Fruit fly (Drosophila melanogaster) whole organism, embryonic: ENCODE results near the gene CG3434.

ENCODE experiments used
- B-H2 ChIP-seq: fragments of 200-800 bp; sonication (Bioruptor generic); optimal IDR thresholded peaks from 2 replicates; lab custom pipeline; 2018; ENCODE audit warnings: missing biosample characterization, mild to moderate bottlenecking, missing genetic modification characterization
- BtbVII ChIP-seq: fragments of 200-800 bp; sonication (Bioruptor generic); optimal IDR thresholded peaks from 3 replicates; lab custom pipeline; 2017; ENCODE audit warnings: missing biosample characterization, mild to moderate bottlenecking, missing genetic modification characterization
- CG10543 ChIP-seq: fragments of 200-800 bp; sonication (Bioruptor generic); optimal IDR thresholded peaks from 3 replicates; lab custom pipeline; 2017; ENCODE audit warnings: missing biosample characterization, mild to moderate bottlenecking, missing genetic modification characterization, moderate library complexity
- CG10654 ChIP-seq: fragments of 200-800 bp; sonication (Bioruptor generic); optimal IDR thresholded peaks from 2 replicates; lab custom pipeline; 2016; ENCODE audit warnings: missing biosample characterization, missing genetic modification characterization
- CG11085 ChIP-seq: fragments of 200-800 bp; sonication (Bioruptor generic); IDR thresholded peaks from 2 replicates; pipeline ENCODE4 v1.3.6; 2022; ENCODE audit warnings: missing biosample characterization, missing genetic modification characterization
- CG11093 ChIP-seq: fragments of 200-800 bp; sonication (Bioruptor generic); IDR thresholded peaks from 3 replicates; pipeline ENCODE4 v1.3.6; 2022; ENCODE audit warnings: missing biosample characterization, missing genetic modification characterization
- CG12071 ChIP-seq: fragments of 200-800 bp; sonication (Bioruptor generic); optimal IDR thresholded peaks from 3 replicates; lab custom pipeline; 2018; ENCODE audit warnings: missing biosample characterization, mild to moderate bottlenecking, missing genetic modification characterization
- CG13424 ChIP-seq: fragments of 200-800 bp; sonication (Bioruptor generic); optimal IDR thresholded peaks from 2 replicates; lab custom pipeline; 2019; ENCODE audit warnings: missing biosample characterization, mild to moderate bottlenecking, missing genetic modification characterization, moderate library complexity
- CG14014 ChIP-seq: fragments of 200-800 bp; sonication (Bioruptor generic); IDR thresholded peaks from 2 replicates; pipeline ENCODE4 v1.3.6; 2022; ENCODE audit warnings: missing biosample characterization, missing genetic modification characterization
- CG17359 ChIP-seq: fragments of 200-800 bp; sonication (Bioruptor generic); optimal IDR thresholded peaks from 3 replicates; lab custom pipeline; 2018; ENCODE audit warnings: missing biosample characterization, mild to moderate bottlenecking, missing genetic modification characterization, moderate library complexity
- CG17385 ChIP-seq: fragments of 200-800 bp; sonication (Bioruptor generic); optimal IDR thresholded peaks from 3 replicates; lab custom pipeline; 2018; ENCODE audit warnings: missing biosample characterization, mild to moderate bottlenecking, missing genetic modification characterization
- CG31441 ChIP-seq: fragments of 200-800 bp; sonication (Bioruptor generic); IDR thresholded peaks from 2 replicates; pipeline ENCODE4 v1.3.6; 2022; ENCODE audit warnings: missing biosample characterization, missing genetic modification characterization
- CG34422 ChIP-seq: fragments of 200-800 bp; sonication (Bioruptor generic); IDR thresholded peaks from 3 replicates; pipeline ENCODE4 v1.3.6; 2022; ENCODE audit warnings: missing biosample characterization, missing genetic modification characterization
- CG4424 ChIP-seq: fragments of 200-800 bp; sonication (Bioruptor generic); optimal IDR thresholded peaks from 3 replicates; lab custom pipeline; 2016; ENCODE audit warnings: missing biosample characterization, missing genetic modification characterization
- CG4854 ChIP-seq: fragments of 200-800 bp; sonication (Bioruptor generic); optimal IDR thresholded peaks from 2 replicates; lab custom pipeline; 2016; ENCODE audit warnings: missing biosample characterization, missing genetic modification characterization, inconsistent platforms
- CG6254 ChIP-seq: fragments of 200-800 bp; sonication (Bioruptor generic); optimal IDR thresholded peaks from 3 replicates; lab custom pipeline; 2017; ENCODE audit warnings: mild to moderate bottlenecking, missing biosample characterization, missing genetic modification reagents, missing genetic modification characterization
- CG6654 ChIP-seq: fragments of 200-800 bp; sonication (Bioruptor generic); optimal IDR thresholded peaks from 2 replicates; lab custom pipeline; 2017; ENCODE audit warnings: missing biosample characterization, mild to moderate bottlenecking, missing genetic modification characterization
- CG6689 ChIP-seq: fragments of 200-800 bp; sonication (Bioruptor generic); IDR thresholded peaks from 2 replicates; pipeline ENCODE4 v1.3.6; 2022; ENCODE audit warnings: missing biosample characterization, missing genetic modification characterization
- CG6791 ChIP-seq: fragments of 200-800 bp; sonication (Bioruptor generic); IDR thresholded peaks from 3 replicates; pipeline ENCODE4 v1.3.6; 2022; ENCODE audit warnings: missing biosample characterization, missing genetic modification characterization; ENCODE audit not compliant: partially characterized antibody
- CG7987 ChIP-seq: fragments of 200-800 bp; sonication (Bioruptor generic); optimal IDR thresholded peaks from 2 replicates; lab custom pipeline; 2018; ENCODE audit warnings: missing biosample characterization, mild to moderate bottlenecking, missing genetic modification characterization, moderate library complexity
- CG8924 ChIP-seq: fragments of 200-800 bp; optimal IDR thresholded peaks from 3 replicates; lab custom pipeline; 2019; ENCODE audit warnings: missing biosample characterization, mild to moderate bottlenecking, missing genetic modification characterization, moderate library complexity
- Deaf1 ChIP-seq: fragments of 200-800 bp; optimal IDR thresholded peaks from 3 replicates; lab custom pipeline; 2019; ENCODE audit warnings: missing biosample characterization, mild to moderate bottlenecking, missing genetic modification characterization, moderate library complexity
- Dek ChIP-seq: fragments of 200-800 bp; sonication (Bioruptor generic); optimal IDR thresholded peaks from 3 replicates; lab custom pipeline; 2019; ENCODE audit warnings: missing biosample characterization, mild to moderate bottlenecking, missing genetic modification characterization, moderate library complexity
- Fer3 ChIP-seq: fragments of 200-800 bp; sonication (Bioruptor generic); optimal IDR thresholded peaks from 2 replicates; lab custom pipeline; 2018; ENCODE audit warnings: missing biosample characterization, mild to moderate bottlenecking, missing genetic modification characterization, moderate library complexity
- HLH4C ChIP-seq: fragments of 200-800 bp; sonication (Bioruptor generic); IDR thresholded peaks from 3 replicates; pipeline ENCODE4 v1.3.6; 2022; ENCODE audit warnings: missing biosample characterization, missing genetic modification characterization; ENCODE audit not compliant: partially characterized antibody
- HLHmδ ChIP-seq: fragments of 200-800 bp; sonication (Bioruptor generic); optimal IDR thresholded peaks from 2 replicates; lab custom pipeline; 2018; ENCODE audit warnings: missing biosample characterization, mild to moderate bottlenecking, missing genetic modification characterization, moderate library complexity
- Hr78 ChIP-seq, 2 experiments: fragments of 200-800 bp in 1 of 2; fragments of >200 bp in 1 of 2; sonication (Bioruptor generic) in 1 of 2; optimal IDR thresholded peaks; 2 replicates each; lab custom pipeline; 2017 to 2019; ENCODE audit warnings: missing biosample characterization in 2 of 2, missing genetic modification characterization in 2 of 2, mild to moderate bottlenecking in 1 of 2, moderate library complexity in 1 of 2
- Hsf ChIP-seq: fragments of 200-800 bp; sonication (Bioruptor generic); optimal IDR thresholded peaks from 3 replicates; lab custom pipeline; 2016; ENCODE audit warnings: missing biosample characterization, missing genetic modification characterization
- Mad ChIP-seq: fragments of 200-800 bp; sonication (Bioruptor generic); optimal IDR thresholded peaks from 2 replicates; lab custom pipeline; 2016; ENCODE audit warnings: missing biosample characterization, missing genetic modification characterization
- Max ChIP-seq: fragments of 200-800 bp; sonication (Bioruptor generic); optimal IDR thresholded peaks from 2 replicates; lab custom pipeline; 2016; ENCODE audit warnings: missing biosample characterization, mild to moderate bottlenecking, missing genetic modification characterization
- Sox102F ChIP-seq: fragments of 200-800 bp; sonication (Bioruptor generic); optimal IDR thresholded peaks from 2 replicates; lab custom pipeline; 2018; ENCODE audit warnings: missing biosample characterization, mild to moderate bottlenecking, missing genetic modification characterization, moderate library complexity
- bigmax ChIP-seq: fragments of 200-800 bp; sonication (Bioruptor generic); optimal IDR thresholded peaks from 2 replicates; lab custom pipeline; 2018; ENCODE audit warnings: missing biosample characterization, mild to moderate bottlenecking, missing genetic modification characterization
- cwo ChIP-seq: fragments of 200-800 bp; sonication (Bioruptor generic); optimal IDR thresholded peaks from 3 replicates; lab custom pipeline; 2017; ENCODE audit warnings: missing biosample characterization, missing genetic modification characterization, mild to moderate bottlenecking, moderate library complexity, missing genetic modification reagents
- gcm ChIP-seq: fragments of 200-800 bp; sonication (Bioruptor generic); optimal IDR thresholded peaks from 2 replicates; lab custom pipeline; 2019; ENCODE audit warnings: missing biosample characterization, mild to moderate bottlenecking, missing genetic modification characterization, moderate library complexity
- ham ChIP-seq: fragments of 200-800 bp; sonication (Bioruptor generic); IDR thresholded peaks from 2 replicates; pipeline ENCODE4 v1.3.6; 2022; ENCODE audit warnings: missing biosample characterization, missing genetic modification characterization
- inv ChIP-seq: fragments of 200-800 bp; sonication (Bioruptor generic); IDR thresholded peaks from 2 replicates; pipeline ENCODE4 v1.3.6; 2022; ENCODE audit warnings: missing biosample characterization, missing genetic modification characterization; ENCODE audit not compliant: partially characterized antibody
- kni ChIP-seq: fragments of 200-800 bp; sonication (Bioruptor generic); optimal IDR thresholded peaks from 3 replicates; lab custom pipeline; 2017; ENCODE audit warnings: mild to moderate bottlenecking, missing biosample characterization, missing genetic modification reagents, missing genetic modification characterization
- lilli ChIP-seq: fragments of 200-800 bp; sonication (Bioruptor generic); optimal IDR thresholded peaks from 3 replicates; lab custom pipeline; 2016; ENCODE audit warnings: missing biosample characterization, missing genetic modification characterization
- lmd ChIP-seq: fragments of 200-800 bp; sonication (Bioruptor generic); IDR thresholded peaks from 2 replicates; pipeline ENCODE4 v1.3.6; 2022; ENCODE audit warnings: missing biosample characterization, missing genetic modification characterization
- nmo ChIP-seq: fragments of 200-800 bp; sonication (Bioruptor generic); optimal IDR thresholded peaks from 2 replicates; lab custom pipeline; 2018; ENCODE audit warnings: missing biosample characterization, mild to moderate bottlenecking, missing genetic modification characterization, moderate library complexity
- otp ChIP-seq: fragments of 200-800 bp; sonication (Bioruptor generic); IDR thresholded peaks from 3 replicates; pipeline ENCODE4, ENCODE4 v1.3.6; 2022; ENCODE audit warnings: missing biosample characterization, missing genetic modification characterization
- prd ChIP-seq, 3 experiments: fragments of >200 bp in 2 of 3; fragments of 200-800 bp in 1 of 3; sonication (Bioruptor generic) in 1 of 3; optimal IDR thresholded peaks in 2 of 3; IDR thresholded peaks in 1 of 3; 2 replicates in 2 of 3; 3 replicates in 1 of 3; pipeline versions ENCODE4 v1.3.6 to Lab custom; 2017 to 2022; ENCODE audit warnings: missing biosample characterization in 1 of 3, missing genetic modification characterization in 1 of 3
- pros ChIP-seq: fragments of 200-800 bp; sonication (Bioruptor generic); optimal IDR thresholded peaks from 3 replicates; lab custom pipeline; 2019; ENCODE audit warnings: missing biosample characterization, mild to moderate bottlenecking, missing genetic modification characterization, moderate library complexity
- sisA ChIP-seq: fragments of 200-800 bp; sonication (Bioruptor generic); IDR thresholded peaks from 2 replicates; pipeline ENCODE4 v1.3.6; 2022; ENCODE audit warnings: missing biosample characterization, missing genetic modification characterization
- tap ChIP-seq: fragments of 200-800 bp; optimal IDR thresholded peaks from 3 replicates; lab custom pipeline; 2019; ENCODE audit warnings: missing biosample characterization, mild to moderate bottlenecking, missing genetic modification characterization, moderate library complexity
- vvl ChIP-seq: fragments of 200-800 bp; sonication (Bioruptor generic); IDR thresholded peaks from 2 replicates; pipeline ENCODE4 v1.3.6; 2022; ENCODE audit warnings: missing biosample characterization, missing genetic modification characterization
- wor ChIP-seq: fragments of 200-800 bp; sonication (Bioruptor generic); IDR thresholded peaks from 2 replicates; pipeline ENCODE4 v1.3.6; 2022; ENCODE audit warnings: missing biosample characterization, missing genetic modification characterization

The CG3434 gene

dm6 chr3L:9505007-9505712 is 44.6 kb upstream of the CG3434 start, which contains the start of gene path (continued):
- TF ChIP-seq ham (GFP tag; lab: Robert Waterston, UW) (no peak), gcm (GFP tag; lab: Kevin White, UChicago) (peak; percentile 14), CG6254 (GFP tag; lab: Kevin White, UChicago) (peak; percentile 22), Hr78 (GFP tag; optimal IDR thresholded peaks at IDR 0.05; lab: Kevin White, UChicago) (no peak), CG6654 (no peak), CG11085 (GFP tag; lab: Robert Waterston, UW) (0 out of 2 replicates have a peak, but pooled peaks have one; percentile 18), cwo (GFP tag; lab: Kevin White, UChicago) (peak; percentile 50), Hsf (no peak), tap (peak; percentile 25), CG8924 (peak; percentile 59), Deaf1 (tag; lab: Kevin White, UChicago) (peak; percentile 47), B-H2 (GFP tag; lab: Kevin White, UChicago) (peak; percentile 43), bigmax (GFP tag; lab: Kevin White, UChicago) (no peak), Fer3 (peak; percentile 34), Max (peak; percentile 43), otp (GFP tag; lab: Robert Waterston, UW) (peak; percentile 50; the same call in 1 of the 3 replicates), Mad (GFP tag; lab: Kevin White, UChicago) (peak; percentile 46), CG10543 (GFP tag; lab: Kevin White, UChicago) (peak; percentile 21), inv (GFP tag; lab: Robert Waterston, UW) (no peak), prd (optimal IDR thresholded peaks at IDR 0.05; lab: Kevin White, UChicago) (no peak), prd (GFP tag; IDR thresholded peaks at IDR 0.05; lab: Robert Waterston, UW) (0 out of 3 replicates have a peak, but pooled peaks have one; percentile 19), CG17359 (peak; percentile 39), CG11093 (GFP tag; lab: Robert Waterston, UW) (no peak), HLH4C (GFP tag; lab: Robert Waterston, UW) (no peak; the same call in 2 of the 3 replicates), kni (GFP tag; lab: Kevin White, UChicago) (peak; percentile 29), CG12071 (GFP tag; lab: Kevin White, UChicago) (peak; percentile 19), CG6689 (GFP tag; lab: Robert Waterston, UW) (peak; percentile 30; the same call in 1 of the 2 replicates), HLHmδ (GFP tag; lab: Kevin White, UChicago) (peak; percentile 31), pros (no peak), CG13424 (tag; lab: Kevin White, UChicago) (peak; percentile 57), CG34422 (GFP tag; lab: Robert Waterston, UW) (peak; percentile 60; the same call in 1 of the 3 replicates), BtbVII (GFP tag; lab: Kevin White, UChicago) (peak; percentile 39), CG7987 (peak; percentile 24), CG14014 (GFP tag; lab: Robert Waterston, UW) (peak; percentile 17; the same call in 1 of the 2 replicates), CG6791 (GFP tag; lab: Robert Waterston, UW) (peak; percentile 35; the same call in 1 of the 3 replicates), Sox102F (peak; percentile 15), wor (GFP tag; lab: Robert Waterston, UW) (no peak), CG31441 (peak; percentile 84), lilli (GFP tag; lab: Kevin White, UChicago) (peak; percentile 24), CG17385 (GFP tag; lab: Kevin White, UChicago) (peak; percentile 11), CG10654 (peak; percentile 29), nmo (GFP tag; lab: Kevin White, UChicago) (peak; percentile 57), lmd (GFP tag; lab: Robert Waterston, UW) (no peak), sisA (GFP tag; lab: Robert Waterston, UW) (no peak), vvl (GFP tag; lab: Robert Waterston, UW) (no peak; the same call in 1 of the 2 replicates), CG4424 (GFP tag; lab: Kevin White, UChicago) (peak; percentile 49), Dek (peak; percentile 12), CG4854 (peak; percentile 20)
